Worm (Caenorhabditis elegans) whole organism, L4 larva: ENCODE measurements around the gene atgp-1.
A peak's percentile ranks its signal among the peaks of the same experiment; 100 is the strongest.

Experiments
- D1046.2 ChIP-seq: fragments of 200-800 bp; sonication (Bioruptor generic); IDR thresholded peaks from 2 replicates; pipeline ENCODE4 v1.3.6; 2022; ENCODE audit warnings: missing genetic modification characterization, missing compliant biosample characterization
- F10B5.3 ChIP-seq: sonication (generic microtip); optimal IDR thresholded peaks from 2 replicates; lab custom pipeline; 2016; ENCODE audit warnings: mild to moderate bottlenecking, missing genetic modification characterization, missing compliant biosample characterization
- F26F4.8 ChIP-seq: fragments of 200-800 bp; sonication (Bioruptor generic); conservative IDR thresholded peaks from 2 replicates; pipeline ENCODE4 v1.3.6; 2022; ENCODE audit warnings: missing genetic modification characterization, missing compliant biosample characterization
- F37D6.2 ChIP-seq: sonication (generic microtip); optimal IDR thresholded peaks from 2 replicates; lab custom pipeline; 2016; ENCODE audit warnings: mild to moderate bottlenecking, missing genetic modification characterization, missing compliant biosample characterization
- F44E2.7 ChIP-seq: fragments of 200-800 bp; sonication (Bioruptor generic); IDR thresholded peaks from 2 replicates; pipeline ENCODE4 v2.1.2; 2022; ENCODE audit warnings: missing genetic modification characterization, missing compliant biosample characterization
- T20F7.1 ChIP-seq: fragments of 200-800 bp; sonication (Bioruptor generic); optimal IDR thresholded peaks from 2 replicates; lab custom pipeline; 2018; ENCODE audit warnings: mild to moderate bottlenecking, missing genetic modification characterization, missing compliant biosample characterization
- T26A8.4 ChIP-seq: fragments of 200-800 bp; sonication (Bioruptor generic); IDR thresholded peaks from 2 replicates; pipeline ENCODE4 v1.3.6; 2022; ENCODE audit warnings: missing genetic modification characterization, missing compliant biosample characterization
- Y105C5A.15 ChIP-seq: fragments of 200-800 bp; sonication (Bioruptor generic); IDR thresholded peaks from 2 replicates; pipeline ENCODE4 v1.3.6; 2022; ENCODE audit warnings: missing genetic modification characterization, missing compliant biosample characterization
- aha-1 ChIP-seq: fragments of 150-350 bp; peaks from one replicate; lab custom pipeline; 2014; ENCODE audit warnings: missing biosample characterization, missing genetic modification characterization
- ama-1 ChIP-seq: fragments of 150-350 bp; optimal IDR thresholded peaks from 2 replicates; lab custom pipeline; 2014; ENCODE audit warnings: inconsistent platforms, mixed read lengths
- attf-4 ChIP-seq: sonication (generic microtip); optimal IDR thresholded peaks from 3 replicates; lab custom pipeline; 2017; ENCODE audit warnings: missing biosample characterization, missing genetic modification characterization
- ceh-28 ChIP-seq: fragments of 150-350 bp; optimal IDR thresholded peaks from 2 replicates; lab custom pipeline; 2014; ENCODE audit warnings: missing biosample characterization, missing genetic modification reagents, missing genetic modification characterization
- ceh-44 ChIP-seq: fragments of 200-800 bp; sonication (Bioruptor generic); IDR thresholded peaks from 2 replicates; pipeline ENCODE4 v1.3.6; 2022; ENCODE audit warnings: missing genetic modification reagents, missing genetic modification characterization, missing compliant biosample characterization
- ceh-82 ChIP-seq: sonication (generic microtip); optimal IDR thresholded peaks from 2 replicates; lab custom pipeline; 2017; ENCODE audit warnings: missing biosample characterization, missing genetic modification characterization
- ces-1 ChIP-seq: fragments of 150-350 bp; sonication (generic microtip); optimal IDR thresholded peaks from 4 replicates; lab custom pipeline; 2014; ENCODE audit warnings: missing biosample characterization, missing genetic modification reagents, missing genetic modification characterization
- cey-2 ChIP-seq: sonication (generic microtip); optimal IDR thresholded peaks from 3 replicates; lab custom pipeline; 2017; ENCODE audit warnings: missing genetic modification characterization, mild to moderate bottlenecking, missing compliant biosample characterization, antibody characterized with exemption, borderline replicate concordance; ENCODE audit not compliant: insufficient read depth
- ctbp-1 ChIP-seq: fragments of 200-800 bp; sonication (Bioruptor generic); IDR thresholded peaks from 2 replicates; pipeline ENCODE4 v1.3.6; 2022; ENCODE audit warnings: missing genetic modification reagents, missing genetic modification characterization, missing compliant biosample characterization
- dmd-6 ChIP-seq: fragments of 200-800 bp; sonication (Bioruptor generic); IDR thresholded peaks from 2 replicates; pipeline ENCODE4 v1.3.6; 2022; ENCODE audit warnings: missing genetic modification reagents, missing genetic modification characterization, missing compliant biosample characterization
- dmd-8 ChIP-seq: fragments of 200-800 bp; sonication (Bioruptor generic); IDR thresholded peaks from 2 replicates; pipeline ENCODE4 v1.3.6; 2022; ENCODE audit warnings: missing genetic modification characterization, missing compliant biosample characterization
- dve-1 ChIP-seq: sonication (generic microtip); optimal IDR thresholded peaks from 2 replicates; lab custom pipeline; 2017; ENCODE audit warnings: antibody characterized with exemption, mild to moderate bottlenecking, missing genetic modification characterization, missing compliant biosample characterization; ENCODE audit not compliant: insufficient read depth
- egl-27 ChIP-seq: sonication (generic microtip); optimal IDR thresholded peaks from 3 replicates; lab custom pipeline; 2017; ENCODE audit warnings: missing biosample characterization, missing genetic modification reagents, missing genetic modification characterization
- egl-43 ChIP-seq: fragments of 200-800 bp; sonication (Bioruptor generic); IDR thresholded peaks from 2 replicates; pipeline ENCODE4 v1.3.6; 2022; ENCODE audit warnings: missing genetic modification reagents, missing genetic modification characterization, missing compliant biosample characterization
- gei-8 ChIP-seq: fragments of 200-800 bp; sonication (Bioruptor generic); optimal IDR thresholded peaks from 2 replicates; lab custom pipeline; 2018; ENCODE audit warnings: mild to moderate bottlenecking, missing genetic modification characterization, missing compliant biosample characterization
- hif-1 ChIP-seq, 2 experiments: sonication (generic microtip); optimal IDR thresholded peaks; 2 replicates each; lab custom pipeline; 2016 to 2017; ENCODE audit warnings: missing compliant biosample characterization in 2 of 2, missing genetic modification characterization in 2 of 2, missing genetic modification reagents in 2 of 2, missing genotype in 2 of 2, mild to moderate bottlenecking in 1 of 2
- hlh-11 ChIP-seq: fragments of 200-800 bp; sonication (Bioruptor generic); optimal IDR thresholded peaks from 2 replicates; lab custom pipeline; 2018; ENCODE audit warnings: mild to moderate bottlenecking, missing genetic modification characterization, missing compliant biosample characterization
- hlh-30 ChIP-seq: sonication (generic microtip); optimal IDR thresholded peaks from 2 replicates; lab custom pipeline; 2017; ENCODE audit warnings: antibody characterized with exemption, mild to moderate bottlenecking, missing genetic modification characterization, missing compliant biosample characterization; ENCODE audit not compliant: insufficient read depth
- lim-7 ChIP-seq: fragments of 200-800 bp; sonication (Bioruptor generic); IDR thresholded peaks from 2 replicates; pipeline ENCODE4 v1.3.6; 2022; ENCODE audit warnings: missing genetic modification characterization, missing compliant biosample characterization
- lin-13 ChIP-seq: fragments of 150-350 bp; optimal IDR thresholded peaks from 2 replicates; lab custom pipeline; 2014; ENCODE audit warnings: missing biosample characterization, missing genetic modification reagents, missing genetic modification characterization
- lin-39 ChIP-seq: fragments of 150-350 bp; optimal IDR thresholded peaks from 2 replicates; lab custom pipeline; 2014; ENCODE audit warnings: missing biosample characterization, missing genetic modification reagents, missing genetic modification characterization
- lir-3 ChIP-seq: sonication (generic microtip); optimal IDR thresholded peaks from 2 replicates; lab custom pipeline; 2016; ENCODE audit warnings: mild to moderate bottlenecking, missing genetic modification characterization, missing compliant biosample characterization
- madf-5 ChIP-seq, 2 experiments: fragments of 200-800 bp; sonication (Bioruptor generic); IDR thresholded peaks; 2 replicates each; pipeline ENCODE4 v1.3.6; 2022; ENCODE audit warnings: missing compliant biosample characterization in 2 of 2, missing genetic modification characterization in 2 of 2
- mes-2 ChIP-seq: sonication (generic microtip); optimal IDR thresholded peaks from 2 replicates; lab custom pipeline; 2016; ENCODE audit warnings: missing genotype, mild to moderate bottlenecking, missing genetic modification characterization, missing compliant biosample characterization; ENCODE audit not compliant: poor library complexity, severe bottlenecking
- mxl-3 ChIP-seq: fragments of 200-800 bp; sonication (Bioruptor generic); optimal IDR thresholded peaks from 2 replicates; lab custom pipeline; 2018; ENCODE audit warnings: mild to moderate bottlenecking, missing genetic modification characterization, missing compliant biosample characterization
- nhr-102 ChIP-seq: sonication (generic microtip); optimal IDR thresholded peaks from 2 replicates; lab custom pipeline; 2016; ENCODE audit warnings: mild to moderate bottlenecking, missing genetic modification characterization, moderate library complexity, missing compliant biosample characterization
- nhr-111 ChIP-seq: fragments of 200-800 bp; sonication (Bioruptor generic); optimal IDR thresholded peaks from 2 replicates; lab custom pipeline; 2018; ENCODE audit warnings: mild to moderate bottlenecking, missing genetic modification characterization, missing compliant biosample characterization
- nhr-237 ChIP-seq: sonication (generic microtip); optimal IDR thresholded peaks from 2 replicates; lab custom pipeline; 2017; ENCODE audit warnings: missing biosample characterization, missing genetic modification characterization
- nhr-41 ChIP-seq: fragments of 200-800 bp; sonication (Bioruptor generic); IDR thresholded peaks from 2 replicates; pipeline ENCODE4 v1.3.6; 2022; ENCODE audit warnings: missing genetic modification reagents, missing genetic modification characterization, missing compliant biosample characterization
- php-3 ChIP-seq: fragments of 200-800 bp; sonication (Bioruptor generic); IDR thresholded peaks from 2 replicates; pipeline ENCODE4 v1.3.6; 2022; ENCODE audit warnings: missing genetic modification reagents, missing genetic modification characterization, missing compliant biosample characterization
- pqm-1 ChIP-seq: sonication (generic microtip); optimal IDR thresholded peaks from 2 replicates; lab custom pipeline; 2017; ENCODE audit warnings: missing biosample characterization, missing genetic modification characterization
- rbr-2 ChIP-seq: sonication (generic microtip); optimal IDR thresholded peaks from 2 replicates; lab custom pipeline; 2016; ENCODE audit warnings: missing genotype, missing genetic modification characterization, missing compliant biosample characterization
- saeg-2 ChIP-seq: fragments of 200-800 bp; sonication (Bioruptor generic); IDR thresholded peaks from 2 replicates; pipeline ENCODE4 v1.3.6; 2022; ENCODE audit warnings: missing genetic modification reagents, missing genetic modification characterization, missing compliant biosample characterization
- spr-1 ChIP-seq: sonication (generic microtip); optimal IDR thresholded peaks from 2 replicates; lab custom pipeline; 2016; ENCODE audit warnings: mild to moderate bottlenecking, missing genetic modification characterization, missing compliant biosample characterization
- unc-62 ChIP-seq, 3 experiments: fragments of 150-350 bp in 1 of 3; sonication (generic microtip); optimal IDR thresholded peaks in 2 of 3; peaks in 1 of 3; 1 replicate in 1 of 3; 2 replicates in 2 of 3; lab custom pipeline; 2014 to 2017; ENCODE audit warnings: missing biosample characterization in 3 of 3, missing genetic modification characterization in 3 of 3, missing genetic modification reagents in 3 of 3, missing genotype in 1 of 3
- vab-7 ChIP-seq: fragments of 200-800 bp; sonication (Bioruptor generic); IDR thresholded peaks from 2 replicates; pipeline ENCODE4 v1.3.6; 2022; ENCODE audit warnings: missing genetic modification reagents, missing genetic modification characterization, missing compliant biosample characterization
- zag-1 ChIP-seq: fragments of 150-350 bp; optimal IDR thresholded peaks from 2 replicates; lab custom pipeline; 2014; ENCODE audit warnings: missing biosample characterization, missing genetic modification characterization
- zip-2 ChIP-seq: fragments of 150-350 bp; optimal IDR thresholded peaks from 2 replicates; lab custom pipeline; 2014; ENCODE audit warnings: missing biosample characterization, missing genetic modification characterization
- ztf-11 ChIP-seq: fragments of 150-350 bp; optimal IDR thresholded peaks from 2 replicates; lab custom pipeline; 2014; ENCODE audit warnings: missing biosample characterization, missing genetic modification characterization
- ztf-7 ChIP-seq: fragments of 150-350 bp; optimal IDR thresholded peaks from 2 replicates; lab custom pipeline; 2014; ENCODE audit warnings: missing biosample characterization, missing genetic modification characterization

atgp-1 gene

DNA sequence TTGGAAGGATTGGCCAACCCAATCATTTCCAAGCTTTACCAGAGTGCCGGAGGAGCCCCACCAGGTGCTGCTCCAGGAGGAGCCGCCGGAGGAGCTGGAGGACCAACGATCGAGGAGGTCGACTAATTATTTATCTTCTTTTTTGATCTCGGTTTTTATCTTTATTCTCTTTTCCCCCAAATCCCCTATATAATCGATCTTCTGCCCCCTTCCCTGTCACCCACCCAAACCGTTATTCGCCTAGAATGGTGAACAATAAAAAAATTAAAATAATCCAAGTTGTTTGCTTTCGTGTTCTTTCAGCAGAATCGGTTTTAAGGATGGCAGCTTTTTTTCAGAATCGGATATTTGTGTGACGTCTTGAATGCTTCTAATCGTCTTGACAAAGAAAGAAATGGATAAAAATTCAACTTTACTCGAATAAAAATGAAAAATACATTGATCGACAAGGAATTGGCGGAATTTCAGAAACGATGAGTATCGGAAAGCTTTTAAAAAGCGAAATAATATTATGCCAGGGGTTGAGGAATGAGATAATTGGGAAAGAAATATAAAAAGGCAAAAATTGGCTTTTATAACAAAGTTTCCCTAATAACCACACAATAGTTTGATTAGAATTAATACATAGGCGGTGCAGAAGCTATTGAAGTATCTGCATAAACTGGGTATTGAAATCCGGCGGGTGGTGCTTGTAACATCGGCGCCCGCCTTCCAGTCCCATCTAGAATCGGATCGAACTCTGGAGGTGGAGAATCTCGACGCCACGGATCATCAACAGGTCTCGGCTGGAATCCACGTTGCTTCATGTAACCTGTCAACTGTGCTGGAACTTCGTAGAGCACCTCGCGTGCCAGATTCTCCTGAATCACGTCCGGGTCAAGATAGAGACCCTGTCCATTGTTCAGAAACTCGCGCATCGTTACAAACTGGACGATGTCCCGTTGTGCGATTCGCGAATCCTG, 12.2 kb downstream of the atgp-1 start (continued):
- TF ChIP-seq madf-5 (GFP tag; IDR thresholded peaks at IDR 0.05; lab: Robert Waterston, UW) (peak; percentile 62 to 71), mxl-3 (GFP tag; lab: Kevin White, UChicago) (no peak), mes-2 (tag; lab: Kevin White, UChicago) (peak; percentile 44), dmd-6 (peak; percentile 59), ztf-7 (tag; lab: Kevin White, UChicago) (peak; percentile 66), Y105C5A.15 (GFP tag; lab: Robert Waterston, UW) (peak; percentile 94), pqm-1 (tag; lab: Kevin White, UChicago) (no peak), T26A8.4 (GFP tag; lab: Robert Waterston, UW) (peak; percentile 86), F37D6.2 (peak; percentile 44), F10B5.3 (tag; lab: Kevin White, UChicago) (peak; percentile 40), unc-62 (GFP tag; optimal IDR thresholded peaks at IDR 0.05 in 1 of 2; lab: Kevin White, UChicago) (peak in 1 of 2 experiments; percentile 44), unc-62 (tag; optimal IDR thresholded peaks at IDR 0.05; lab: Kevin White, UChicago) (no peak), attf-4 (tag; lab: Kevin White, UChicago) (peak; percentile 15), ceh-82 (tag; lab: Kevin White, UChicago) (no peak), egl-27 (tag; lab: Kevin White, UChicago) (no peak), ceh-44 (GFP tag; lab: Robert Waterston, UW) (no peak), gei-8 (GFP tag; lab: Kevin White, UChicago) (no peak), hlh-30 (tag; lab: Kevin White, UChicago) (peak; percentile 49), php-3 (peak; percentile 50; the same call in 1 of the 2 replicates), lim-7 (GFP tag; lab: Robert Waterston, UW) (peak; percentile 75; the same call in 1 of the 2 replicates), ceh-28 (tag; lab: Kevin White, UChicago) (no peak), spr-1 (tag; lab: Kevin White, UChicago) (peak; percentile 56), vab-7 (peak; percentile 70), dmd-8 (GFP tag; lab: Robert Waterston, UW) (peak; percentile 67), cey-2 (tag; lab: Kevin White, UChicago) (no peak), nhr-237 (tag; lab: Kevin White, UChicago) (no peak), F26F4.8 (GFP tag; lab: Robert Waterston, UW) (peak; percentile 56; the same call in 1 of the 2 replicates), rbr-2 (peak; percentile 71), nhr-41 (GFP tag; lab: Robert Waterston, UW) (0 out of 2 replicates have a peak, but pooled peaks have one; percentile 28), dve-1 (tag; lab: Kevin White, UChicago) (peak; percentile 95), hif-1 (tag; optimal IDR thresholded peaks at IDR 0.05; lab: Kevin White, UChicago) (no peak), zag-1 (tag; lab: Kevin White, UChicago) (no peak), nhr-111 (GFP tag; lab: Kevin White, UChicago) (peak; percentile 51), aha-1 (peak; percentile 95), lir-3 (tag; lab: Kevin White, UChicago) (no peak), egl-43 (peak; percentile 81), F44E2.7 (GFP tag; lab: Robert Waterston, UW) (no peak), lin-13 (GFP tag; lab: Kevin White, UChicago) (peak; percentile 89), ama-1 (lab: Kevin White, UChicago) (peak; percentile 98), ztf-11 (tag; lab: Kevin White, UChicago) (no peak), D1046.2 (no peak), ctbp-1 (peak; percentile 70), T20F7.1 (peak; percentile 85), ces-1 (GFP tag; lab: Kevin White, UChicago) (peak; percentile 47), lin-39 (tag; lab: Kevin White, UChicago) (no peak), saeg-2 (GFP tag; lab: Robert Waterston, UW) (0 out of 2 replicates have a peak, but pooled peaks have one; percentile 6), hlh-11 (tag; lab: Kevin White, UChicago) (peak; percentile 74), nhr-102 (tag; lab: Kevin White, UChicago) (peak; percentile 72), zip-2 (peak; percentile 33)
